Worm (Caenorhabditis elegans): ENCODE measurements around the gene glt-3.

DNA sequence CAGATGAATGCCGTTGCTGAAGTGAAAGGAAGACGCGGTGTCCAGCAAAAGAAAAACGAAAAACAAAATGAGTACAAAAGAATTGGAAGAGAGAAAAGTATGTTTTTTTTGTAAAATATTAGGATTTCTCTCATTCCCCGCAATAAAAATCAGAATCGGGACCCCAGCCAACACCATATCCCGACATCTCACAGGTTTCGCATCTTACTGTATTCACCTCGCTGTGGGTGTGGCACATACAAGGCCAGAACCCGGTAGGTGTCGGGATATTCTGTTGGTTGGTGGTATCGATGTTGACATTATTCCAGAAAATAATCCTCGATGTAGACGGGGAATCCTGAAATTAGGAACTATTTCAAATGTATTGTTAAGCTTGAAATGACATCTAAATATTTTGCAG is 13.3 kb upstream of the glt-3 start:
- TF ChIP-seq nhr-77 (tag; optimal IDR thresholded peaks at IDR 0.05), result no peak
- no peak for TF ChIP-seq nhr-12 (tag; optimal IDR thresholded peaks at IDR 0.05)
- no peak for TF ChIP-seq dsc-1 (tag; optimal IDR thresholded peaks at IDR 0.05)
- no peak for TF ChIP-seq elt-3 (tag; optimal IDR thresholded peaks at IDR 0.05)
- TF ChIP-seq nhr-20 (tag; optimal IDR thresholded peaks at IDR 0.05), result no peak
- TF ChIP-seq ama-1 (optimal IDR thresholded peaks at IDR 0.05), result no peak
